Fruit fly (Drosophila melanogaster) whole organism, embryonic: ENCODE measurements around the gene FucTD.

ENCODE experiments used
- BEAF-32 ChIP-seq: fragments of 200-800 bp; sonication (Bioruptor generic); optimal IDR thresholded peaks from 3 replicates; lab custom pipeline; 2017; ENCODE audit warnings: missing biosample characterization, missing genetic modification characterization, mild to moderate bottlenecking, moderate library complexity, missing genetic modification reagents
- CG10321 ChIP-seq: fragments of 200-800 bp; sonication (Bioruptor generic); IDR thresholded peaks from 2 replicates; pipeline ENCODE4 v1.3.6; 2022; ENCODE audit warnings: missing biosample characterization, missing genetic modification characterization
- CG10366 ChIP-seq: fragments of 200-800 bp; sonication (Bioruptor generic); IDR thresholded peaks from 2 replicates; pipeline ENCODE4 v1.3.6; 2022; ENCODE audit warnings: missing biosample characterization, missing genetic modification characterization
- CG11695 ChIP-seq: fragments of 200-800 bp; sonication (Bioruptor generic); IDR thresholded peaks from 3 replicates; pipeline ENCODE4 v1.3.6; 2022; ENCODE audit warnings: missing biosample characterization, missing genetic modification characterization
- CG11696 ChIP-seq: fragments of 200-800 bp; sonication (Bioruptor generic); IDR thresholded peaks from 2 replicates; pipeline ENCODE4 v1.3.6; 2022; ENCODE audit warnings: missing biosample characterization, missing genetic modification characterization
- CG1233 ChIP-seq: fragments of 200-800 bp; sonication (Bioruptor generic); optimal IDR thresholded peaks from 4 replicates; lab custom pipeline; 2018; ENCODE audit warnings: missing biosample characterization, mild to moderate bottlenecking, missing genetic modification characterization
- CG12744 ChIP-seq: fragments of 200-800 bp; sonication (Bioruptor generic); optimal IDR thresholded peaks from 2 replicates; lab custom pipeline; 2016; ENCODE audit warnings: missing biosample characterization, missing genetic modification characterization
- CG15073 ChIP-seq: fragments of 200-800 bp; sonication (Bioruptor generic); optimal IDR thresholded peaks from 2 replicates; lab custom pipeline; 2016; ENCODE audit warnings: missing biosample characterization, missing genetic modification characterization
- CG32532 ChIP-seq: fragments of 200-800 bp; sonication (Bioruptor generic); IDR thresholded peaks from 2 replicates; pipeline ENCODE4 v1.3.6; 2022; ENCODE audit warnings: missing biosample characterization, missing genetic modification characterization
- CG3281 ChIP-seq: fragments of 200-800 bp; sonication (Bioruptor generic); optimal IDR thresholded peaks from 3 replicates; lab custom pipeline; 2017; ENCODE audit warnings: missing biosample characterization, mild to moderate bottlenecking, missing genetic modification characterization
- CG3726 ChIP-seq: fragments of 200-800 bp; sonication (Bioruptor generic); IDR thresholded peaks from 3 replicates; pipeline ENCODE4, ENCODE4 v1.3.6; 2022; ENCODE audit warnings: missing biosample characterization, missing genetic modification characterization
- CG4820 ChIP-seq: fragments of 200-800 bp; sonication (Bioruptor generic); optimal IDR thresholded peaks from 3 replicates; lab custom pipeline; 2016; ENCODE audit warnings: missing biosample characterization, missing genetic modification characterization
- CG6254 ChIP-seq: fragments of 200-800 bp; sonication (Bioruptor generic); optimal IDR thresholded peaks from 3 replicates; lab custom pipeline; 2017; ENCODE audit warnings: mild to moderate bottlenecking, missing biosample characterization, missing genetic modification reagents, missing genetic modification characterization
- CG6813 ChIP-seq: fragments of 200-800 bp; sonication (Bioruptor generic); optimal IDR thresholded peaks from 2 replicates; lab custom pipeline; 2017; ENCODE audit warnings: missing biosample characterization, missing genetic modification characterization, mild to moderate bottlenecking, moderate library complexity, missing genetic modification reagents
- CG6854 ChIP-seq: fragments of 200-800 bp; sonication (Bioruptor generic); optimal IDR thresholded peaks from 3 replicates; lab custom pipeline; 2017; ENCODE audit warnings: missing biosample characterization, mild to moderate bottlenecking, missing genetic modification characterization
- CG8388 ChIP-seq: fragments of 200-800 bp; sonication (Bioruptor generic); optimal IDR thresholded peaks from 2 replicates; lab custom pipeline; 2019; ENCODE audit warnings: missing biosample characterization, mild to moderate bottlenecking, missing genetic modification characterization, moderate library complexity
- CG9817 ChIP-seq: fragments of 200-800 bp; sonication (Bioruptor generic); optimal IDR thresholded peaks from 2 replicates; lab custom pipeline; 2018; ENCODE audit warnings: missing biosample characterization, mild to moderate bottlenecking, missing genetic modification characterization, moderate library complexity
- CG9876 ChIP-seq: fragments of 200-800 bp; sonication (Bioruptor generic); optimal IDR thresholded peaks from 2 replicates; lab custom pipeline; 2016; ENCODE audit warnings: missing biosample characterization, missing genetic modification characterization
- Dbx ChIP-seq: fragments of 200-800 bp; sonication (Bioruptor generic); IDR thresholded peaks from 3 replicates; pipeline ENCODE4 v1.3.6; 2022; ENCODE audit warnings: missing biosample characterization, missing genetic modification characterization
- Dll ChIP-seq: fragments of 200-800 bp; sonication (Bioruptor generic); IDR thresholded peaks from 4 replicates; pipeline ENCODE4 v1.3.6; 2022; ENCODE audit warnings: missing biosample characterization, missing genetic modification characterization; ENCODE audit not compliant: partially characterized antibody
- E2f2 ChIP-seq: fragments of 200-800 bp; sonication (Bioruptor generic); IDR thresholded peaks from 2 replicates; pipeline ENCODE4 v1.3.6; 2022; ENCODE audit warnings: missing biosample characterization, missing genetic modification characterization
- Fer3 ChIP-seq: fragments of 200-800 bp; sonication (Bioruptor generic); optimal IDR thresholded peaks from 2 replicates; lab custom pipeline; 2018; ENCODE audit warnings: missing biosample characterization, mild to moderate bottlenecking, missing genetic modification characterization, moderate library complexity
- H2.0 ChIP-seq: fragments of 200-800 bp; sonication (Bioruptor generic); IDR thresholded peaks from 2 replicates; pipeline ENCODE4 v1.3.6; 2022; ENCODE audit warnings: missing biosample characterization, missing genetic modification characterization
- Hr78 ChIP-seq, 2 experiments: fragments of 200-800 bp in 1 of 2; fragments of >200 bp in 1 of 2; sonication (Bioruptor generic) in 1 of 2; optimal IDR thresholded peaks; 2 replicates each; lab custom pipeline; 2017 to 2019; ENCODE audit warnings: missing biosample characterization in 2 of 2, missing genetic modification characterization in 2 of 2, mild to moderate bottlenecking in 1 of 2, moderate library complexity in 1 of 2
- NC2α ChIP-seq: fragments of 200-800 bp; sonication (Bioruptor generic); optimal IDR thresholded peaks from 2 replicates; lab custom pipeline; 2016; ENCODE audit warnings: missing biosample characterization, missing genetic modification characterization
- Opbp ChIP-seq: fragments of 200-800 bp; sonication (Bioruptor generic); IDR thresholded peaks from 3 replicates; pipeline ENCODE4 v1.3.6; 2022; ENCODE audit warnings: missing biosample characterization, missing genetic modification characterization; ENCODE audit not compliant: partially characterized antibody
- Ptx1 ChIP-seq: fragments of 200-800 bp; sonication (Bioruptor generic); IDR thresholded peaks from 2 replicates; pipeline ENCODE4 v1.3.6; 2022; ENCODE audit warnings: missing biosample characterization, missing genetic modification characterization
- Rx ChIP-seq: fragments of 200-800 bp; sonication (Bioruptor generic); IDR thresholded peaks from 2 replicates; pipeline ENCODE4 v1.3.6; 2022; ENCODE audit warnings: missing biosample characterization, missing genetic modification characterization
- Spps ChIP-seq: fragments of 200-800 bp; sonication (Bioruptor generic); optimal IDR thresholded peaks from 2 replicates; lab custom pipeline; 2018; ENCODE audit warnings: missing biosample characterization, mild to moderate bottlenecking, missing genetic modification characterization
- Xrp1 ChIP-seq: fragments of 200-800 bp; sonication (Bioruptor generic); IDR thresholded peaks from 2 replicates; pipeline ENCODE4 v1.3.6; 2022; ENCODE audit warnings: missing biosample characterization, missing genetic modification characterization
- YL-1 ChIP-seq: fragments of 200-800 bp; sonication (Bioruptor generic); optimal IDR thresholded peaks from 3 replicates; lab custom pipeline; 2017; ENCODE audit warnings: missing biosample characterization, mild to moderate bottlenecking, missing genetic modification characterization
- abd-A ChIP-seq: fragments of 200-800 bp; sonication (Bioruptor generic); optimal IDR thresholded peaks from 3 replicates; lab custom pipeline; 2019; ENCODE audit warnings: missing biosample characterization, mild to moderate bottlenecking, missing genetic modification characterization, moderate library complexity
- ac ChIP-seq: fragments of 200-800 bp; sonication (Bioruptor generic); optimal IDR thresholded peaks from 3 replicates; lab custom pipeline; 2017; ENCODE audit warnings: missing biosample characterization, mild to moderate bottlenecking, missing genetic modification characterization
- al ChIP-seq: fragments of 200-800 bp; sonication (Bioruptor generic); IDR thresholded peaks from 2 replicates; pipeline ENCODE4 v1.3.6; 2022; ENCODE audit warnings: missing biosample characterization, missing genetic modification characterization
- ase ChIP-seq: fragments of 200-800 bp; sonication (Bioruptor generic); IDR thresholded peaks from 3 replicates; pipeline ENCODE4 v1.3.6; 2022; ENCODE audit warnings: missing biosample characterization, missing genetic modification characterization
- bowl ChIP-seq: fragments of 200-800 bp; sonication (Bioruptor generic); IDR thresholded peaks from 2 replicates; pipeline ENCODE4 v1.3.6; 2022; ENCODE audit warnings: missing biosample characterization, missing genetic modification characterization
- cas ChIP-seq: fragments of 200-800 bp; sonication (Bioruptor generic); IDR thresholded peaks from 2 replicates; pipeline ENCODE4 v1.3.6; 2022; ENCODE audit warnings: missing biosample characterization, missing genetic modification characterization
- ci ChIP-seq: fragments of 200-800 bp; sonication (Bioruptor generic); IDR thresholded peaks from 3 replicates; pipeline ENCODE4 v1.3.6; 2022; ENCODE audit warnings: missing biosample characterization, missing genetic modification characterization
- dmrt99B ChIP-seq: fragments of 200-800 bp; sonication (Bioruptor generic); optimal IDR thresholded peaks from 2 replicates; lab custom pipeline; 2018; ENCODE audit warnings: missing biosample characterization, mild to moderate bottlenecking, missing genetic modification characterization, moderate library complexity
- ems ChIP-seq: fragments of 200-800 bp; sonication (Bioruptor generic); optimal IDR thresholded peaks from 3 replicates; lab custom pipeline; 2016; ENCODE audit warnings: missing biosample characterization, missing genetic modification characterization
- esg ChIP-seq: fragments of 200-800 bp; sonication (Bioruptor generic); conservative IDR thresholded peaks from 2 replicates; pipeline ENCODE4 v1.3.6; 2022; ENCODE audit warnings: missing biosample characterization, missing genetic modification characterization
- gcm2 ChIP-seq: fragments of 200-800 bp; sonication (Bioruptor generic); optimal IDR thresholded peaks from 2 replicates; lab custom pipeline; 2016; ENCODE audit warnings: missing biosample characterization, missing genetic modification characterization
- lmd ChIP-seq: fragments of 200-800 bp; sonication (Bioruptor generic); IDR thresholded peaks from 2 replicates; pipeline ENCODE4 v1.3.6; 2022; ENCODE audit warnings: missing biosample characterization, missing genetic modification characterization
- pzg ChIP-seq: fragments of 200-800 bp; sonication (Bioruptor generic); optimal IDR thresholded peaks from 3 replicates; lab custom pipeline; 2018; ENCODE audit warnings: missing biosample characterization, mild to moderate bottlenecking, missing genetic modification characterization, moderate library complexity
- sim ChIP-seq: fragments of 200-800 bp; sonication (Bioruptor generic); IDR thresholded peaks from 2 replicates; pipeline ENCODE4 v1.3.6; 2022; ENCODE audit warnings: missing biosample characterization, missing genetic modification characterization
- slp2 ChIP-seq: fragments of 200-800 bp; sonication (Bioruptor generic); optimal IDR thresholded peaks from 2 replicates; lab custom pipeline; 2016; ENCODE audit warnings: missing biosample characterization, missing genetic modification characterization
- sqz ChIP-seq: fragments of 200-800 bp; sonication (Bioruptor generic); optimal IDR thresholded peaks from 3 replicates; lab custom pipeline; 2018; ENCODE audit warnings: missing biosample characterization, mild to moderate bottlenecking, missing genetic modification characterization
- tap ChIP-seq: fragments of 200-800 bp; optimal IDR thresholded peaks from 3 replicates; lab custom pipeline; 2019; ENCODE audit warnings: missing biosample characterization, mild to moderate bottlenecking, missing genetic modification characterization, moderate library complexity
- tna ChIP-seq: fragments of 200-800 bp; sonication (Bioruptor generic); IDR thresholded peaks from 2 replicates; pipeline ENCODE4 v1.3.6; 2022; ENCODE audit warnings: missing biosample characterization, missing genetic modification characterization; ENCODE audit not compliant: partially characterized antibody
- trem ChIP-seq: fragments of 200-800 bp; optimal IDR thresholded peaks from 3 replicates; lab custom pipeline; 2019; ENCODE audit warnings: missing biosample characterization, mild to moderate bottlenecking, missing genetic modification characterization, moderate library complexity
- usp ChIP-seq: fragments of >200 bp; optimal IDR thresholded peaks from 2 replicates; lab custom pipeline; 2017; ENCODE audit warnings: missing biosample characterization, missing genetic modification characterization

Gene FucTD

DNA sequence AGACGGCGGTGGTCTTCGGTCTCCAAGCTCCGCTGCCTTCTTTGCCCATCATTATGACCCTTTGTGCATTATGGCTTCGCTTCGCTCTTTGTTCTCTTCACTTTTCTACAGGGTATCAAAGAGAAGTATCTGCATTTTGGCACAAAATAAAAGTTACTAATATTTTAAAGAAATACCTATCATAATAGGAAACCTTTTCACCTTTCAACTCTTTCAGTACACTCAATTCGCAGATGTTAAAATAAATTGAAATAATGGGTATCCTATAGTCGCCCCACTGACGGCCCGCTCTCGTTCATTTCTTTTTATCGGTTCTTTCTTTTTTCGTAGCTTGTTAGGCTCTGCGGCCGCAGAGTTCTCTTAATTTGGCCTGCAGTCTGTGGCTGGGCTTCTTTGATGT lies 26.9 kb downstream of the FucTD start (continued):
- TF ChIP-seq E2f2 (GFP tag; lab: Robert Waterston, UW) (peak; percentile 58), Rx (GFP tag; lab: Robert Waterston, UW) (peak; percentile 72), Xrp1 (GFP tag; lab: Robert Waterston, UW) (peak; percentile 98), CG15073 (GFP tag; lab: Kevin White, UChicago) (peak; percentile 72), CG9817 (peak; percentile 34), CG3726 (GFP tag; lab: Robert Waterston, UW) (peak; percentile 84; the same call in 2 of the 3 replicates), CG3281 (GFP tag; lab: Kevin White, UChicago) (no peak), CG9876 (GFP tag; lab: Kevin White, UChicago) (no peak), ci (GFP tag; lab: Robert Waterston, UW) (peak; percentile 94), ase (GFP tag; lab: Robert Waterston, UW) (peak; percentile 74; the same call in 2 of the 3 replicates), CG11696 (GFP tag; lab: Robert Waterston, UW) (peak; percentile 69), Dbx (no peak), trem (tag; lab: Kevin White, UChicago) (peak; percentile 91), CG10321 (GFP tag; lab: Robert Waterston, UW) (no peak), CG11695 (GFP tag; lab: Robert Waterston, UW) (peak; percentile 79; the same call in 2 of the 3 replicates), Ptx1 (peak; percentile 75), pzg (GFP tag; lab: Kevin White, UChicago) (no peak), CG6854 (GFP tag; lab: Kevin White, UChicago) (no peak), Fer3 (peak; percentile 56), Spps (tag; lab: Kevin White, UChicago) (peak; percentile 95), tna (GFP tag; lab: Robert Waterston, UW) (no peak), CG4820 (peak; percentile 85), YL-1 (GFP tag; lab: Kevin White, UChicago) (peak; percentile 21), lmd (GFP tag; lab: Robert Waterston, UW) (peak; percentile 86), cas (GFP tag; lab: Robert Waterston, UW) (no peak), tap (tag; lab: Kevin White, UChicago) (peak; percentile 89), H2.0 (peak; percentile 82), Dll (no peak), ems (GFP tag; lab: Kevin White, UChicago) (peak; percentile 55), Hr78 (GFP tag; optimal IDR thresholded peaks at IDR 0.05; lab: Kevin White, UChicago) (peak in 1 of 2 experiments; percentile 70), sqz (peak; percentile 78), abd-A (tag; lab: Kevin White, UChicago) (peak; percentile 50), gcm2 (GFP tag; lab: Kevin White, UChicago) (peak; percentile 31), ac (GFP tag; lab: Kevin White, UChicago) (peak; percentile 72), NC2α (GFP tag; lab: Kevin White, UChicago) (peak; percentile 80), slp2 (GFP tag; lab: Kevin White, UChicago) (peak; percentile 74), usp (GFP tag; lab: Kevin White, UChicago) (no peak), CG1233 (GFP tag; lab: Kevin White, UChicago) (peak; percentile 79), CG32532 (GFP tag; lab: Robert Waterston, UW) (peak; percentile 43), esg (GFP tag; lab: Robert Waterston, UW) (peak; percentile 77), bowl (GFP tag; lab: Robert Waterston, UW) (no peak), dmrt99B (tag; lab: Kevin White, UChicago) (peak; percentile 81), CG6813 (GFP tag; lab: Kevin White, UChicago) (peak; percentile 60), CG10366 (peak; percentile 79), BEAF-32 (GFP tag; lab: Kevin White, UChicago) (no peak), al (GFP tag; lab: Robert Waterston, UW) (no peak), CG6254 (GFP tag; lab: Kevin White, UChicago) (peak; percentile 92), Opbp (no peak), CG8388 (GFP tag; lab: Kevin White, UChicago) (peak; percentile 86), CG12744 (peak; percentile 61), sim (peak; percentile 90)
